Fruit fly (Drosophila melanogaster) whole organism, adult: ENCODE measurements around the gene CG10562.

Experiments
- CG11617 ChIP-seq: fragments of 200-800 bp; sonication (Bioruptor generic); optimal IDR thresholded peaks from 2 replicates; lab custom pipeline; 2017; ENCODE audit warnings: mild to moderate bottlenecking, missing biosample characterization, missing genetic modification reagents, missing genetic modification characterization
- CG12768 ChIP-seq: fragments of 200-800 bp; sonication (Bioruptor generic); optimal IDR thresholded peaks from 2 replicates; lab custom pipeline; 2017; ENCODE audit warnings: missing biosample characterization, missing genetic modification characterization, mild to moderate bottlenecking, moderate library complexity, missing genetic modification reagents
- CG14711 ChIP-seq: fragments of 200-800 bp; sonication (Bioruptor generic); optimal IDR thresholded peaks from 2 replicates; lab custom pipeline; 2018; ENCODE audit warnings: missing biosample characterization, mild to moderate bottlenecking, missing genetic modification characterization, moderate library complexity
- CG1620 ChIP-seq: fragments of 200-800 bp; sonication (Bioruptor generic); optimal IDR thresholded peaks from 2 replicates; lab custom pipeline; 2016; ENCODE audit warnings: missing biosample characterization, missing genetic modification characterization
- CG33017 ChIP-seq: fragments of 200-800 bp; sonication (Bioruptor generic); optimal IDR thresholded peaks from 2 replicates; lab custom pipeline; 2018; ENCODE audit warnings: missing biosample characterization, mild to moderate bottlenecking, missing genetic modification characterization, moderate library complexity
- CG5204 ChIP-seq: fragments of 200-800 bp; sonication (Bioruptor generic); optimal IDR thresholded peaks from 2 replicates; lab custom pipeline; 2016; ENCODE audit warnings: missing biosample characterization, missing genetic modification characterization
- CG7045 ChIP-seq: fragments of 200-800 bp; sonication (Bioruptor generic); optimal IDR thresholded peaks from 2 replicates; lab custom pipeline; 2017; ENCODE audit warnings: missing biosample characterization, mild to moderate bottlenecking, missing genetic modification characterization
- CG7101 ChIP-seq: fragments of 200-800 bp; sonication (Bioruptor generic); optimal IDR thresholded peaks from 2 replicates; lab custom pipeline; 2018; ENCODE audit warnings: missing biosample characterization, mild to moderate bottlenecking, missing genetic modification characterization, moderate library complexity
- Clk ChIP-seq: fragments of 200-800 bp; sonication (Bioruptor generic); optimal IDR thresholded peaks from 2 replicates; lab custom pipeline; 2017; ENCODE audit warnings: missing biosample characterization, missing genetic modification characterization
- Crg-1 ChIP-seq: fragments of 200-800 bp; sonication (Bioruptor generic); optimal IDR thresholded peaks from 2 replicates; lab custom pipeline; 2016; ENCODE audit warnings: missing biosample characterization, missing genetic modification characterization
- Hr96 ChIP-seq: fragments of 200-800 bp; sonication (Bioruptor generic); optimal IDR thresholded peaks from 2 replicates; lab custom pipeline; 2016; ENCODE audit warnings: missing biosample characterization, missing genetic modification characterization
- Mnt ChIP-seq: fragments of 200-800 bp; sonication (Bioruptor generic); optimal IDR thresholded peaks from 2 replicates; lab custom pipeline; 2016; ENCODE audit warnings: missing biosample characterization, mild to moderate bottlenecking, missing genetic modification characterization
- bab1 ChIP-seq: fragments of 200-800 bp; sonication (Bioruptor generic); optimal IDR thresholded peaks from 3 replicates; lab custom pipeline; 2019; ENCODE audit warnings: missing biosample characterization, mild to moderate bottlenecking, missing genetic modification characterization, moderate library complexity
- cic ChIP-seq: fragments of 200-800 bp; sonication (Bioruptor generic); optimal IDR thresholded peaks from 2 replicates; lab custom pipeline; 2017; ENCODE audit warnings: missing biosample characterization, mild to moderate bottlenecking, missing genetic modification characterization, moderate library complexity
- cnc ChIP-seq, 2 experiments: fragments of >200 bp; optimal IDR thresholded peaks; 2 replicates each; lab custom pipeline; 2017
- kay ChIP-seq: fragments of 200-800 bp; sonication (Bioruptor generic); peaks from one replicate; lab custom pipeline; 2016; ENCODE audit warnings: missing biosample characterization, missing genetic modification characterization, borderline replicate concordance
- ovo ChIP-seq: fragments of 200-800 bp; sonication (Bioruptor generic); optimal IDR thresholded peaks from 2 replicates; lab custom pipeline; 2016; ENCODE audit warnings: missing biosample characterization, missing genetic modification characterization
- pad ChIP-seq: fragments of 200-800 bp; sonication (Bioruptor generic); optimal IDR thresholded peaks from 3 replicates; lab custom pipeline; 2017; ENCODE audit warnings: missing biosample characterization, missing genetic modification characterization, mild to moderate bottlenecking, moderate library complexity, missing genetic modification reagents
- tj ChIP-seq: fragments of 200-800 bp; sonication (Bioruptor generic); optimal IDR thresholded peaks from 3 replicates; lab custom pipeline; 2017; ENCODE audit warnings: missing biosample characterization, mild to moderate bottlenecking, missing genetic modification characterization, moderate library complexity
- toe ChIP-seq: fragments of 200-800 bp; sonication (Bioruptor generic); optimal IDR thresholded peaks from 2 replicates; lab custom pipeline; 2016; ENCODE audit warnings: missing biosample characterization, missing genetic modification characterization

CG10562 gene

DNA sequence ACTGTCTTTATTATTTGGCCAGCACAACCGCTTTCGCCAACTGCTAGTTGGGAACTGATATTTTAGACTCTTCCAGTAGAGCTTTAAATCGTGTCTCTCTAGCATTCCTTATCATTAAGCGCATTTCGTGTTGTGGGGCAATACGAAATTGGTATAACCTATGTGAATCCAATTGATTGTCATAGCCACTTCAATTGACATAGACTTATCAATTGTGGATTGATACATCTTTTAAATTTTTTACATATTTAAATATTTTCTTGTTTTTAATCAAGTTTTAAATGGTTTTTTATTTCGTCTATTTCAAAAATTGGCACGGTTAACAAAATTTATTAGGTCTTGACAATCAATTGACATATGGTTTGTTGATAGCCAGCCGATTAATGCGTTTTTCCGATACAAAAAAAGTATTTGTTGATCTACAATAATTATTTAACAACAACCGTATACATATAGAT is 23.0 kb downstream of the CG10562 start, which contains the start of gene CG31288:
Gene CG31288 (minus strand): TSS at position 51 of the 458 bp plus-strand sequence.
- TF ChIP-seq Mnt (GFP tag; lab: Kevin White, UChicago): no peak
- TF ChIP-seq kay: peak; percentile 90

dm6 chr3R:25297678-25298077 is 24.9 kb downstream of the CG10562 start, which contains the start of gene CG31097:
TSS of gene CG31097 (minus strand) at chr3R:25297778.
- TF ChIP-seq Crg-1 (GFP tag; lab: Kevin White, UChicago) (no peak), cic (GFP tag; lab: Kevin White, UChicago) (no peak), toe (GFP tag; lab: Kevin White, UChicago) (no peak), CG1620 (no peak), CG12768 (GFP tag; lab: Kevin White, UChicago) (no peak), ovo (no peak), cnc (optimal IDR thresholded peaks at IDR 0.05; lab: Kevin White, UChicago) (no peak), tj (GFP tag; lab: Kevin White, UChicago) (no peak)

dm6 chr3R:25295320-25296020 is 27.1 kb downstream of the CG10562 start, which contains the start of gene CG31102:
TSS of gene CG31102 (minus strand) at chr3R:25295594.
- TF ChIP-seq pad (GFP tag; lab: Kevin White, UChicago) (no peak), CG11617 (GFP tag; lab: Kevin White, UChicago) (no peak), cnc (optimal IDR thresholded peaks at IDR 0.05; lab: Kevin White, UChicago) (no peak), toe (GFP tag; lab: Kevin White, UChicago) (peak; percentile 31), CG5204 (GFP tag; lab: Kevin White, UChicago) (no peak), CG1620 (no peak), CG14711 (no peak), cic (GFP tag; lab: Kevin White, UChicago) (peak; percentile 91), Hr96 (GFP tag; lab: Kevin White, UChicago) (peak; percentile 73), CG12768 (GFP tag; lab: Kevin White, UChicago) (peak; percentile 52), ovo (no peak), bab1 (GFP tag; lab: Kevin White, UChicago) (no peak), kay (peak; percentile 75), CG33017 (tag; lab: Kevin White, UChicago) (peak; percentile 53), Mnt (GFP tag; lab: Kevin White, UChicago) (peak; percentile 85), CG7045 (GFP tag; lab: Kevin White, UChicago) (no peak), Crg-1 (GFP tag; lab: Kevin White, UChicago) (no peak), CG7101 (tag; lab: Kevin White, UChicago) (no peak), tj (GFP tag; lab: Kevin White, UChicago) (no peak), Clk (GFP tag; lab: Kevin White, UChicago) (no peak)

dm6 chr3R:25292864-25293284 is 29.7 kb downstream of the CG10562 start, which contains the start of gene CG31098:
TSS of gene CG31098 (minus strand) at chr3R:25292977.
- TF ChIP-seq CG7101 (tag; lab: Kevin White, UChicago) (peak; percentile 60), toe (GFP tag; lab: Kevin White, UChicago) (peak; percentile 41), cic (GFP tag; lab: Kevin White, UChicago) (peak; percentile 92), CG1620 (no peak), pad (GFP tag; lab: Kevin White, UChicago) (peak; percentile 35), kay (peak; percentile 89), CG33017 (tag; lab: Kevin White, UChicago) (peak; percentile 83), Hr96 (GFP tag; lab: Kevin White, UChicago) (no peak), Crg-1 (GFP tag; lab: Kevin White, UChicago) (no peak), cnc (optimal IDR thresholded peaks at IDR 0.05; lab: Kevin White, UChicago) (peak in 1 of 2 experiments; percentile 57), bab1 (GFP tag; lab: Kevin White, UChicago) (peak; percentile 84), CG11617 (GFP tag; lab: Kevin White, UChicago) (peak; percentile 53), CG14711 (peak; percentile 29), Mnt (GFP tag; lab: Kevin White, UChicago) (peak; percentile 90), Clk (GFP tag; lab: Kevin White, UChicago) (no peak), CG7045 (GFP tag; lab: Kevin White, UChicago) (peak; percentile 62), CG12768 (GFP tag; lab: Kevin White, UChicago) (peak; percentile 80), tj (GFP tag; lab: Kevin White, UChicago) (peak; percentile 18), CG5204 (GFP tag; lab: Kevin White, UChicago) (no peak), ovo (peak; percentile 41)

DNA sequence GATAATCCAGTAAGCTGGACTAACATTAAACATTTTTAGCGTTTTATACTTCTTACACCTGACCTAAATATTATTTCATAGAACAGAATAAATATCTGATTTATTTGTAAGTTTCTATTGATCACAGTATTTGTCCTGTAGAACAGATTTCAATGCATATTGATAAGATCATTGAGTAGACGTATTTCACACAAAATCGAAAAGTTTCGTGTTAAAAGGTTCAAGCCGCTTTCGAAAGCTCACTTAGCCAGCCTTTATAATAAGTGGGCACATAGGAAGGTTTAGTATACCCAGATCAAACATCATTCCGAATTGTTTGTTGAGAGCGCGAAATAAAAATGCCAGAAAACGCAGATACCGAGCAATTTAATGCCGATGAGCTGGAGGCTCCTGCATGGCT is 33.0 kb downstream of the CG10562 start, which contains the start of gene CG11893:
Gene CG11893 (plus strand): TSS at position 301 of the 400 bp plus-strand sequence.
- TF ChIP-seq CG33017 (tag; lab: Kevin White, UChicago) (no peak), kay (peak; percentile 37), CG14711 (no peak), cic (GFP tag; lab: Kevin White, UChicago) (no peak)

- peak; percentile 14 for TF ChIP-seq bab1 (GFP tag; lab: Kevin White, UChicago)
- no peak for TF ChIP-seq tj (GFP tag; lab: Kevin White, UChicago)
- TF ChIP-seq ovo: no peak
- TF ChIP-seq cic (GFP tag; lab: Kevin White, UChicago): peak; percentile 59
- peak; percentile 13 for TF ChIP-seq CG12768 (GFP tag; lab: Kevin White, UChicago)
- peak in 1 of 2 experiments; percentile 81 for TF ChIP-seq cnc (optimal IDR thresholded peaks at IDR 0.05; lab: Kevin White, UChicago)
- peak; percentile 90 for TF ChIP-seq kay
Measured at dm6 chr3R:25287128-25287527, 35.4 kb downstream of the CG10562 start, which contains the start of gene CG13658. TSS of gene CG13658 (plus strand) at chr3R:25287474.
